Fruit fly (Drosophila melanogaster) whole organism, wandering third instar larva: ENCODE measurements around the gene mamo.

Experiments
- Dif ChIP-seq: fragments of 200-275, 200-300 bp; sonication (Bioruptor generic); optimal IDR thresholded peaks from 2 replicates; lab custom pipeline; 2018; ENCODE audit warnings: missing biosample characterization, missing genetic modification characterization; ENCODE audit not compliant: partially characterized antibody
- dsf ChIP-seq: sonication (Bioruptor generic); optimal IDR thresholded peaks from 2 replicates; lab custom pipeline; 2016; ENCODE audit warnings: missing biosample characterization, missing genetic modification characterization, borderline replicate concordance
- foxo ChIP-seq, 2 experiments: fragments of 200-800 bp; sonication (Bioruptor generic); optimal IDR thresholded peaks; 2 replicates in 1 of 2; 3 replicates in 1 of 2; lab custom pipeline; 2016 to 2017; ENCODE audit warnings: missing biosample characterization in 2 of 2, missing genetic modification characterization in 2 of 2
- psq ChIP-seq: fragments of 200-800 bp; sonication (Bioruptor generic); optimal IDR thresholded peaks from 3 replicates; lab custom pipeline; 2017; ENCODE audit warnings: missing biosample characterization, mild to moderate bottlenecking, missing genetic modification characterization, moderate library complexity
- tai ChIP-seq: sonication (Bioruptor generic); optimal IDR thresholded peaks from 2 replicates; lab custom pipeline; 2016; ENCODE audit warnings: missing biosample characterization, missing genetic modification characterization

DNA sequence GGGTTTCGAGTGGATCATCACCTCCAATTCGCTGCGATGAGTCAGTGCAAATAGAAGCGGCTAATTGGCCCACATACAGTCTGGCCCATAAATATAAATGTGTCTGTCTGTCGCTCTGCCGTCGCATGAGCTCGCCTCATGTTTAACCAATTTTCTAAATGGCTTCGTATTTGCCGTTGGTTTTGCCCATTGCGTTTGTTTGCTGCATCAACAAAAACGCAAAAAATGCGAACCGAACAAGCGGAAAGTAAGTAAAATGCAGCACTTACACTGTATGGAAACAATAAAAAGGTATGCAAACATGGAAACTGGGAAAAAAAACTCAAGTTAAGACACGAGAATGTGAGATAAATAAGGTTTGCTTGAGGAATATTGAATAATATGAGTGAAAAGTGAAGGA is 146.8 kb downstream of the mamo start:
- no peak for TF ChIP-seq dsf
- TF ChIP-seq tai (GFP tag; lab: Kevin White, UChicago), result no peak
- no peak for TF ChIP-seq psq (GFP tag; lab: Kevin White, UChicago)
- no peak for TF ChIP-seq foxo (GFP tag; optimal IDR thresholded peaks at IDR 0.05; lab: Kevin White, UChicago)
- no peak for TF ChIP-seq Dif (GFP tag; lab: Kevin White, UChicago)
